Fruit fly (Drosophila melanogaster) whole organism, embryonic: Measurements from ENCODE around the gene Dus1.

Experiments
- CG10431 ChIP-seq: fragments of 200-800 bp; sonication (Bioruptor generic); optimal IDR thresholded peaks from 3 replicates; lab custom pipeline; 2018; ENCODE audit warnings: missing biosample characterization, mild to moderate bottlenecking, missing genetic modification characterization
- CG10565 ChIP-seq: fragments of 200-800 bp; sonication (Bioruptor generic); optimal IDR thresholded peaks from 3 replicates; lab custom pipeline; 2016; ENCODE audit warnings: missing biosample characterization, mild to moderate bottlenecking, missing genetic modification characterization
- CG11093 ChIP-seq: fragments of 200-800 bp; sonication (Bioruptor generic); IDR thresholded peaks from 3 replicates; pipeline ENCODE4 v1.3.6; 2022; ENCODE audit warnings: missing biosample characterization, missing genetic modification characterization
- CG11695 ChIP-seq: fragments of 200-800 bp; sonication (Bioruptor generic); IDR thresholded peaks from 3 replicates; pipeline ENCODE4 v1.3.6; 2022; ENCODE audit warnings: missing biosample characterization, missing genetic modification characterization
- CG12744 ChIP-seq: fragments of 200-800 bp; sonication (Bioruptor generic); optimal IDR thresholded peaks from 2 replicates; lab custom pipeline; 2016; ENCODE audit warnings: missing biosample characterization, missing genetic modification characterization
- CG13287 ChIP-seq: fragments of 200-800 bp; sonication (Bioruptor generic); IDR thresholded peaks from 2 replicates; pipeline ENCODE4 v1.3.6; 2022; ENCODE audit warnings: missing biosample characterization, missing genetic modification characterization; ENCODE audit not compliant: partially characterized antibody
- CG13424 ChIP-seq: fragments of 200-800 bp; sonication (Bioruptor generic); optimal IDR thresholded peaks from 2 replicates; lab custom pipeline; 2019; ENCODE audit warnings: missing biosample characterization, mild to moderate bottlenecking, missing genetic modification characterization, moderate library complexity
- CG15269 ChIP-seq: fragments of 200-800 bp; sonication (Bioruptor generic); optimal IDR thresholded peaks from 2 replicates; lab custom pipeline; 2018; ENCODE audit warnings: missing biosample characterization, mild to moderate bottlenecking, missing genetic modification characterization, moderate library complexity
- CG1602 ChIP-seq: fragments of 200-800 bp; sonication (Bioruptor generic); optimal IDR thresholded peaks from 3 replicates; lab custom pipeline; 2016; ENCODE audit warnings: missing biosample characterization, missing genetic modification characterization
- CG17328 ChIP-seq: fragments of 200-800 bp; sonication (Bioruptor generic); IDR thresholded peaks from 2 replicates; pipeline ENCODE4 v1.3.6; 2022; ENCODE audit warnings: missing biosample characterization, missing genetic modification characterization
- CG17359 ChIP-seq: fragments of 200-800 bp; sonication (Bioruptor generic); optimal IDR thresholded peaks from 3 replicates; lab custom pipeline; 2018; ENCODE audit warnings: missing biosample characterization, mild to moderate bottlenecking, missing genetic modification characterization, moderate library complexity
- CG17385 ChIP-seq: fragments of 200-800 bp; sonication (Bioruptor generic); optimal IDR thresholded peaks from 3 replicates; lab custom pipeline; 2018; ENCODE audit warnings: missing biosample characterization, mild to moderate bottlenecking, missing genetic modification characterization
- CG2116 ChIP-seq: fragments of 200-800 bp; sonication (Bioruptor generic); optimal IDR thresholded peaks from 3 replicates; lab custom pipeline; 2018; ENCODE audit warnings: missing biosample characterization, mild to moderate bottlenecking, missing genetic modification characterization
- CG2199 ChIP-seq: fragments of 200-800 bp; sonication (Bioruptor generic); IDR thresholded peaks from 3 replicates; pipeline ENCODE4 v1.3.6; 2022; ENCODE audit warnings: missing biosample characterization, missing genetic modification characterization
- CG30431 ChIP-seq: fragments of 200-800 bp; sonication (Bioruptor generic); optimal IDR thresholded peaks from 2 replicates; lab custom pipeline; 2017; ENCODE audit warnings: missing biosample characterization, missing genetic modification characterization
- CG3163 ChIP-seq: fragments of 200-800 bp; sonication (Bioruptor generic); optimal IDR thresholded peaks from 3 replicates; lab custom pipeline; 2016; ENCODE audit warnings: missing biosample characterization, missing genetic modification characterization
- CG3847 ChIP-seq: fragments of 200-800 bp; sonication (Bioruptor generic); IDR thresholded peaks from 2 replicates; pipeline ENCODE4 v1.3.6; 2022; ENCODE audit warnings: missing biosample characterization, missing genetic modification characterization
- CG4360 ChIP-seq: fragments of 200-800 bp; sonication (Bioruptor generic); IDR thresholded peaks from 2 replicates; pipeline ENCODE4 v1.3.6; 2022; ENCODE audit warnings: missing biosample characterization, missing genetic modification characterization
- CG4404 ChIP-seq: fragments of 200-800 bp; sonication (Bioruptor generic); IDR thresholded peaks from 2 replicates; pipeline ENCODE4 v1.3.6; 2022; ENCODE audit warnings: missing biosample characterization, missing genetic modification characterization
- CG4707 ChIP-seq: fragments of 200-800 bp; sonication (Bioruptor generic); optimal IDR thresholded peaks from 2 replicates; lab custom pipeline; 2018; ENCODE audit warnings: missing biosample characterization, mild to moderate bottlenecking, missing genetic modification characterization, moderate library complexity
- CG4730 ChIP-seq: fragments of 200-800 bp; sonication (Bioruptor generic); IDR thresholded peaks from 2 replicates; pipeline ENCODE4 v1.3.6; 2022; ENCODE audit warnings: missing biosample characterization, missing genetic modification characterization
- CG7271 ChIP-seq: fragments of 200-800 bp; sonication (Bioruptor generic); optimal IDR thresholded peaks from 2 replicates; lab custom pipeline; 2018; ENCODE audit warnings: missing biosample characterization, mild to moderate bottlenecking, missing genetic modification characterization, moderate library complexity
- CG8281 ChIP-seq: fragments of 200-800 bp; sonication (Bioruptor generic); optimal IDR thresholded peaks from 2 replicates; lab custom pipeline; 2018; ENCODE audit warnings: missing biosample characterization, mild to moderate bottlenecking, missing genetic modification characterization, moderate library complexity
- CG9817 ChIP-seq: fragments of 200-800 bp; sonication (Bioruptor generic); optimal IDR thresholded peaks from 2 replicates; lab custom pipeline; 2018; ENCODE audit warnings: missing biosample characterization, mild to moderate bottlenecking, missing genetic modification characterization, moderate library complexity
- Eip74EF ChIP-seq, 2 experiments: fragments of 200-800 bp in 1 of 2; fragments of >200 bp in 1 of 2; sonication (Bioruptor generic) in 1 of 2; optimal IDR thresholded peaks; 2 replicates each; lab custom pipeline; 2017 to 2019; ENCODE audit warnings: missing biosample characterization in 2 of 2, missing genetic modification characterization in 2 of 2, mild to moderate bottlenecking in 1 of 2, moderate library complexity in 1 of 2
- Elba2 ChIP-seq: fragments of 200-800 bp; sonication (Bioruptor generic); optimal IDR thresholded peaks from 3 replicates; lab custom pipeline; 2016; ENCODE audit warnings: missing biosample characterization, missing genetic modification characterization
- Fer2 ChIP-seq: fragments of 200-800 bp; sonication (Bioruptor generic); optimal IDR thresholded peaks from 2 replicates; lab custom pipeline; 2018; ENCODE audit warnings: missing biosample characterization, mild to moderate bottlenecking, missing genetic modification characterization, moderate library complexity
- MTF-1 ChIP-seq: fragments of 200-800 bp; sonication (Bioruptor generic); optimal IDR thresholded peaks from 2 replicates; lab custom pipeline; 2018; ENCODE audit warnings: missing biosample characterization, mild to moderate bottlenecking, missing genetic modification characterization, borderline replicate concordance
- Max ChIP-seq: fragments of 200-800 bp; sonication (Bioruptor generic); optimal IDR thresholded peaks from 2 replicates; lab custom pipeline; 2016; ENCODE audit warnings: missing biosample characterization, mild to moderate bottlenecking, missing genetic modification characterization
- Mrtf ChIP-seq: fragments of 200-800 bp; sonication (Bioruptor generic); IDR thresholded peaks from 3 replicates; pipeline ENCODE4 v1.3.6; 2022; ENCODE audit warnings: missing biosample characterization, missing genetic modification characterization
- NK7.1 ChIP-seq: fragments of 200-800 bp; sonication (Bioruptor generic); optimal IDR thresholded peaks from 3 replicates; lab custom pipeline; 2016; ENCODE audit warnings: missing biosample characterization, missing genetic modification characterization
- Neu2 ChIP-seq: fragments of 200-800 bp; sonication (Bioruptor generic); optimal IDR thresholded peaks from 3 replicates; lab custom pipeline; 2016; ENCODE audit warnings: missing biosample characterization, missing genetic modification characterization, borderline replicate concordance
- Sry-δ ChIP-seq: fragments of 200-800 bp; sonication (Bioruptor generic); optimal IDR thresholded peaks from 2 replicates; lab custom pipeline; 2016; ENCODE audit warnings: missing biosample characterization, missing genetic modification characterization
- Xbp1 ChIP-seq: fragments of 200-800 bp; sonication (Bioruptor generic); optimal IDR thresholded peaks from 3 replicates; lab custom pipeline; 2016; ENCODE audit warnings: missing biosample characterization, mild to moderate bottlenecking, missing genetic modification characterization
- bbx ChIP-seq: fragments of 200-800 bp; sonication (Bioruptor generic); IDR thresholded peaks from 2 replicates; pipeline ENCODE4 v1.3.6; 2022; ENCODE audit warnings: missing biosample characterization, missing genetic modification characterization; ENCODE audit not compliant: partially characterized antibody
- bigmax ChIP-seq: fragments of 200-800 bp; sonication (Bioruptor generic); optimal IDR thresholded peaks from 2 replicates; lab custom pipeline; 2018; ENCODE audit warnings: missing biosample characterization, mild to moderate bottlenecking, missing genetic modification characterization
- chm ChIP-seq: fragments of 200-800 bp; sonication (Bioruptor generic); IDR thresholded peaks from 2 replicates; pipeline ENCODE4 v1.3.6; 2022; ENCODE audit warnings: missing biosample characterization, missing genetic modification characterization
- crp ChIP-seq, 2 experiments: fragments of 200-800 bp; sonication (Bioruptor generic); optimal IDR thresholded peaks; 2 replicates in 1 of 2; 3 replicates in 1 of 2; lab custom pipeline; 2017; ENCODE audit warnings: missing biosample characterization in 2 of 2, missing genetic modification characterization in 2 of 2, mild to moderate bottlenecking in 1 of 2, moderate library complexity in 1 of 2
- danr ChIP-seq: fragments of 200-800 bp; sonication (Bioruptor generic); IDR thresholded peaks from 2 replicates; pipeline ENCODE4 v1.3.6; 2022; ENCODE audit warnings: missing biosample characterization, missing genetic modification characterization
- disco-r ChIP-seq: fragments of 200-800 bp; sonication (Bioruptor generic); optimal IDR thresholded peaks from 2 replicates; lab custom pipeline; 2016; ENCODE audit warnings: missing biosample characterization, missing genetic modification characterization
- esg ChIP-seq: fragments of 200-800 bp; sonication (Bioruptor generic); conservative IDR thresholded peaks from 2 replicates; pipeline ENCODE4 v1.3.6; 2022; ENCODE audit warnings: missing biosample characterization, missing genetic modification characterization
- ewg ChIP-seq: fragments of 200-800 bp; sonication (Bioruptor generic); optimal IDR thresholded peaks from 3 replicates; lab custom pipeline; 2017; ENCODE audit warnings: mild to moderate bottlenecking, missing biosample characterization, missing genetic modification reagents, missing genetic modification characterization
- gem ChIP-seq: fragments of 200-800 bp; sonication (Bioruptor generic); optimal IDR thresholded peaks from 2 replicates; lab custom pipeline; 2019; ENCODE audit warnings: missing biosample characterization, mild to moderate bottlenecking, missing genetic modification characterization, moderate library complexity
- inv ChIP-seq: fragments of 200-800 bp; sonication (Bioruptor generic); IDR thresholded peaks from 2 replicates; pipeline ENCODE4 v1.3.6; 2022; ENCODE audit warnings: missing biosample characterization, missing genetic modification characterization; ENCODE audit not compliant: partially characterized antibody
- peb ChIP-seq: fragments of 200-800 bp; sonication (Bioruptor generic); IDR thresholded peaks from 2 replicates; pipeline ENCODE4 v1.3.6; 2022; ENCODE audit warnings: missing biosample characterization, missing genetic modification characterization
- pzg ChIP-seq: fragments of 200-800 bp; sonication (Bioruptor generic); optimal IDR thresholded peaks from 3 replicates; lab custom pipeline; 2018; ENCODE audit warnings: missing biosample characterization, mild to moderate bottlenecking, missing genetic modification characterization, moderate library complexity
- stwl ChIP-seq: fragments of 200-800 bp; sonication (Bioruptor generic); optimal IDR thresholded peaks from 3 replicates; lab custom pipeline; 2018; ENCODE audit warnings: missing biosample characterization, mild to moderate bottlenecking, missing genetic modification characterization, moderate library complexity
- tll ChIP-seq, 2 experiments: fragments of 200-800 bp in 1 of 2; fragments of >200 bp in 1 of 2; sonication (Bioruptor generic) in 1 of 2; optimal IDR thresholded peaks; 2 replicates each; lab custom pipeline; 2017 to 2019; ENCODE audit warnings: missing biosample characterization in 2 of 2, missing genetic modification characterization in 2 of 2, mild to moderate bottlenecking in 1 of 2, moderate library complexity in 1 of 2
- toy ChIP-seq: fragments of 200-800 bp; sonication (Bioruptor generic); IDR thresholded peaks from 2 replicates; pipeline ENCODE4 v1.3.6; 2022; ENCODE audit warnings: missing biosample characterization, missing genetic modification characterization

Gene Dus1

dm6 chr2L:223351-223750 is 48.2 kb downstream of the Dus1 start (continued):
- TF ChIP-seq Mrtf, result peak; percentile 82
- no peak for TF ChIP-seq inv
- TF ChIP-seq chm (GFP tag; lab: Robert Waterston, UW), result peak; percentile 96
- TF ChIP-seq gem (tag; lab: Kevin White, UChicago), result peak; percentile 91
- TF ChIP-seq CG11695, result peak; percentile 89
- TF ChIP-seq CG9817, result peak; percentile 28
- TF ChIP-seq Max (GFP tag; lab: Kevin White, UChicago), result peak; percentile 81
- peak; percentile 45 for TF ChIP-seq Sry-δ
- peak; percentile 49; the same call in 1 of the 2 replicates for TF ChIP-seq toy
- TF ChIP-seq CG4707 (GFP tag; lab: Kevin White, UChicago), result peak; percentile 98
- TF ChIP-seq CG15269, result peak; percentile 77
- peak; percentile 81 for TF ChIP-seq CG4360 (GFP tag; lab: Robert Waterston, UW)
- TF ChIP-seq pzg (GFP tag; lab: Kevin White, UChicago), result no peak
- peak; percentile 66 for TF ChIP-seq CG12744 (GFP tag; lab: Kevin White, UChicago)
- peak; percentile 53 for TF ChIP-seq CG2116
- TF ChIP-seq crp (GFP tag; optimal IDR thresholded peaks at IDR 0.05; lab: Kevin White, UChicago), result peak in 1 of 2 experiments; percentile 27
- TF ChIP-seq CG13424, result peak; percentile 70
- peak; percentile 83 for TF ChIP-seq CG4404
- TF ChIP-seq peb, result peak; percentile 89
- peak; percentile 86 for TF ChIP-seq CG11093 (GFP tag; lab: Robert Waterston, UW)
- peak; percentile 87 for TF ChIP-seq CG2199 (GFP tag; lab: Robert Waterston, UW)
- TF ChIP-seq Neu2 (GFP tag; lab: Kevin White, UChicago), result peak; percentile 20
- no peak for TF ChIP-seq bbx
- no peak for TF ChIP-seq Fer2 (tag; lab: Kevin White, UChicago)
- peak; percentile 84 for TF ChIP-seq ewg (GFP tag; lab: Kevin White, UChicago)
- no peak for TF ChIP-seq bigmax
- TF ChIP-seq CG3847 (GFP tag; lab: Robert Waterston, UW), result peak; percentile 54
- peak; percentile 67 for TF ChIP-seq danr
- TF ChIP-seq CG17328 (GFP tag; lab: Robert Waterston, UW), result peak; percentile 95
- peak; percentile 40 for TF ChIP-seq MTF-1
- peak; percentile 38 for TF ChIP-seq CG3163 (GFP tag; lab: Kevin White, UChicago)
- no peak for TF ChIP-seq CG13287 (GFP tag; lab: Robert Waterston, UW)
- peak; percentile 74 for TF ChIP-seq CG7271
- TF ChIP-seq esg (GFP tag; lab: Robert Waterston, UW), result peak; percentile 88
- no peak for TF ChIP-seq CG10431 (GFP tag; lab: Kevin White, UChicago)
- TF ChIP-seq CG4730 (GFP tag; lab: Robert Waterston, UW), result peak; percentile 81
- peak in 1 of 2 experiments; percentile 42 for TF ChIP-seq tll (GFP tag; optimal IDR thresholded peaks at IDR 0.05; lab: Kevin White, UChicago)
- TF ChIP-seq CG10565 (GFP tag; lab: Kevin White, UChicago), result peak; percentile 67
- TF ChIP-seq CG17359 (tag; lab: Kevin White, UChicago), result peak; percentile 88
- peak; percentile 84 for TF ChIP-seq CG30431 (GFP tag; lab: Kevin White, UChicago)
- TF ChIP-seq stwl (tag; lab: Kevin White, UChicago), result peak; percentile 21
- TF ChIP-seq disco-r, result peak; percentile 73
- TF ChIP-seq NK7.1 (GFP tag; lab: Kevin White, UChicago), result peak; percentile 80
- peak; percentile 88 for TF ChIP-seq Xbp1 (GFP tag; lab: Kevin White, UChicago)
- TF ChIP-seq CG8281, result peak; percentile 48
- peak; percentile 83 for TF ChIP-seq CG1602 (GFP tag; lab: Kevin White, UChicago)
- TF ChIP-seq CG17385, result peak; percentile 78
- TF ChIP-seq Eip74EF (GFP tag; optimal IDR thresholded peaks at IDR 0.05; lab: Kevin White, UChicago), result peak in 1 of 2 experiments; percentile 81
- no peak for TF ChIP-seq Elba2 (GFP tag; lab: Kevin White, UChicago)
